Fruit fly (Drosophila melanogaster) whole organism: ENCODE results near the gene qjt.

Experiments
- CG8478 ChIP-seq: fragments of >200 bp; optimal IDR thresholded peaks from 2 replicates; lab custom pipeline; 2018; ENCODE audit warnings: inconsistent platforms
- EcR ChIP-seq, 2 experiments: fragments of >200 bp; optimal IDR thresholded peaks; 2 replicates each; lab custom pipeline; 2017; ENCODE audit warnings: missing biosample characterization in 2 of 2, missing genetic modification characterization in 2 of 2, missing genetic modification reagents in 2 of 2
- usp ChIP-seq: fragments of >200 bp; optimal IDR thresholded peaks from 2 replicates; lab custom pipeline; 2017; ENCODE audit warnings: missing biosample characterization, missing genetic modification characterization, mixed read lengths

dm6 chr3L:17513492-17513891, 34.6 kb downstream of the qjt start:
- TF ChIP-seq usp (GFP tag; lab: Kevin White, UChicago): no peak
- no peak for TF ChIP-seq EcR (GFP tag; optimal IDR thresholded peaks at IDR 0.05; lab: Kevin White, UChicago)
- no peak for TF ChIP-seq CG8478 (lab: Kevin White, UChicago)
